Fruit fly (Drosophila melanogaster) Kc167 (cell line): ENCODE data around the gene CG46427.

Source experiments
- Myc ChIP-seq: fragments of >200 bp; optimal IDR thresholded peaks from 2 replicates; lab custom pipeline; 2017; ENCODE audit warnings: missing external identifiers
- Sin3A ChIP-seq: fragments of >200 bp; optimal IDR thresholded peaks from 2 replicates; lab custom pipeline; 2018; ENCODE audit warnings: missing external identifiers
- h ChIP-seq: fragments of >200 bp; optimal IDR thresholded peaks from 3 replicates; lab custom pipeline; 2018; ENCODE audit warnings: missing external identifiers
- psq ChIP-seq: fragments of >200 bp; optimal IDR thresholded peaks from 2 replicates; lab custom pipeline; 2017; ENCODE audit warnings: missing external identifiers
- ttk ChIP-seq: sonication (Bioruptor generic); optimal IDR thresholded peaks from 2 replicates; lab custom pipeline; 2017; ENCODE audit warnings: missing external identifiers

dm6 chr3R:12435948-12436347 is 3.0 kb downstream of the CG46427 start, which contains the start of gene Desat2:
- TF ChIP-seq Sin3A (lab: Kevin White, UChicago) (no peak), psq (lab: Kevin White, UChicago) (no peak), Myc (lab: Kevin White, UChicago) (no peak), h (lab: Kevin White, UChicago) (no peak), ttk (lab: Kevin White, UChicago) (no peak)
